Fruit fly (Drosophila melanogaster): Measurements from ENCODE around the gene Hr4.

DNA sequence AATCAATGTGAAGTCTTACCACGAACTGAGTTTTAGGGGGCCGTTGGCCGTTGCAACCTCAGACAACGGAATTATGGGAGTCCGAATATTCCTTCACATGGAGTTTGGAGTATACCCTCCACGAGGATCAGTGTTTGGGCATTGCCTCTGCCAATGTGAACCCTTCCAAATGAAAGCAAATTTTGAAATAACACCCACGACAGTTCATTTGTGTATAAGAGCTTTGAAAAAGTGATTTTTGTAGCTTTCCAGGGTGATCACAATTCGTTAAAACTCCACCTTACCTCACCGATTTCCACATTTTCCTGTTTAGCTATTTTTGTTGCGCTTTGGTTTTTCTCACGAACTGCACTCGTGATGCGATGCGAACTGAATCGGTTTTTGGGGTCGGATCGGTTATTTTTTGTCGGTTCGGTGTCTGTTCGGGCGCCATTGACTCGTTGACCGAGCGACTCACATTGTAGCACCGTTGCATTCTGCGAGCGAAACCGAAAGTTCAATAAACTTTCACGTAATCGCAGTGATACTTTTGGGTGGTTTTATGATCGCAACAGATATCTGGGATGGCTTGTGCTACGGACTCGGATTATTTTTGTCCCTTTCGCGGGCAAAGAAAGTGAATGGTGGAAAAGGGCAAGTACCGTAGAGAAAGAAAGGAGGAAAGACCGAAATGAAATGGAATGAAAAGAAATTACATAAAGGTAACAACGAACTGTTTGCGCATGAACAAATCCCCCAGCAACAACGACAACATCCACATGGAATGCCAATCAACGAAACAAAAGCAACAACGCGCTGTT lies 28.2 kb downstream of the Hr4 start:
- TF ChIP-seq psq (optimal IDR thresholded peaks at IDR 0.05) (no peak), usp (GFP tag; optimal IDR thresholded peaks at IDR 0.05) (no peak), CG8478 (optimal IDR thresholded peaks at IDR 0.05) (no peak), Dll (optimal IDR thresholded peaks at IDR 0.05) (no peak), pan (optimal IDR thresholded peaks at IDR 0.05) (no peak), EcR (GFP tag; optimal IDR thresholded peaks at IDR 0.05) (no peak)
